Worm (Caenorhabditis elegans): Measurements from ENCODE around the gene metl-6.

metl-6 gene

DNA sequence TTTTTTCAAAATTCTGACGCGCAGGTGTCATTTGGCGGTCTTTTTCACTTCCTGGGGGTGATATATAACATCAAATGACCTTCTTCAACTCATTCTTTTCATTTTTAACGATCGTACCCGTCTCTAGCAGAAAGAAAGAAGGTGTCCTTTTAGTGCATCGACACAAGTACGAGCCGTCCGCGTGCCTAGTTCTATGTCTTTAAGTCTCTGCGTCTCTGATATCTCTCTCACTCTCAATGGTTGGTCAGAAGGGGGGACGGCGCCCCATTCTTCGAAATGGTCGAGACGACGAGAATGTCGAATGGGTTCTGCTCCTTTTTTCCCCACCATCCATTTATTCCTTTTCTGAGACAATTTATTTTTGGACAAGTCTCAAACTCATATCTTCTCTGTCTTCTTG, 34.2 kb upstream of the metl-6 start:
- TF ChIP-seq sptf-1 (tag; optimal IDR thresholded peaks at IDR 0.05) = no peak
- TF ChIP-seq zip-8 (tag; optimal IDR thresholded peaks at IDR 0.05) = no peak
- TF ChIP-seq nhr-12 (tag; optimal IDR thresholded peaks at IDR 0.05) = no peak
- no peak for TF ChIP-seq mep-1 (tag; optimal IDR thresholded peaks at IDR 0.05)
- no peak for TF ChIP-seq cnd-1 (tag; optimal IDR thresholded peaks at IDR 0.05)
- no peak for TF ChIP-seq ham-2 (GFP tag; optimal IDR thresholded peaks at IDR 0.05)
- TF ChIP-seq nhr-28 (tag; optimal IDR thresholded peaks at IDR 0.05) = no peak
- TF ChIP-seq pha-4 (tag; optimal IDR thresholded peaks at IDR 0.05) = no peak
- TF ChIP-seq nhr-237 (tag; optimal IDR thresholded peaks at IDR 0.05) = no peak

DNA sequence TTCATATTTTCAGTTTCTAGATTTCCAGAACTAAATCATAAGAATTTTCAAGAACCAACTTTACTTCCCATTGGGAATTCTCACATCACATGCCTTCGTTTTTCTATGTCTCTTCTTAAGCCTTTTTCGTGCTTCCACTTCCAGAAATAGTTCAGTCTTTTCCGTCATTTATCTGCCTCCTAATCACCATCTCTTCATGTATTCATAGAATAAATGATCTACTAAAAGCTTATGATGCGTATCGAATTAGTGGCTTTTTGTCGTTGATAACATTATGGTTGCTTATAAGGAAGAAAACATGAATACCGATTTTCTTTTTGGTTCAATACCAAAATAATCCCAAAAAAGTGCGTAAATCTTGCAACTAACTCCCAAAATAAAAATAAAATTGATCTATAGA, 33.3 kb upstream of the metl-6 start:
- TF ChIP-seq mab-5 (tag; optimal IDR thresholded peaks at IDR 0.05) (no peak), tbx-8 (GFP tag; optimal IDR thresholded peaks at IDR 0.05) (no peak), ztf-11 (tag; optimal IDR thresholded peaks at IDR 0.05) (no peak), ceh-43 (GFP tag; optimal IDR thresholded peaks at IDR 0.05) (no peak), pha-4 (tag; optimal IDR thresholded peaks at IDR 0.05) (no peak), mep-1 (tag; optimal IDR thresholded peaks at IDR 0.05) (no peak), unc-39 (tag; optimal IDR thresholded peaks at IDR 0.05) (no peak), hlh-1 (tag; optimal IDR thresholded peaks at IDR 0.05) (no peak), ces-1 (GFP tag; optimal IDR thresholded peaks at IDR 0.05) (no peak), sptf-1 (tag; optimal IDR thresholded peaks at IDR 0.05) (no peak), bed-3 (GFP tag; optimal IDR thresholded peaks at IDR 0.05) (no peak)

ce11 chrIII:3954220-3954619, 32.7 kb upstream of the metl-6 start:
- no peak for TF ChIP-seq mls-2 (tag; optimal IDR thresholded peaks at IDR 0.05)
- no peak for TF ChIP-seq hlh-1 (tag; optimal IDR thresholded peaks at IDR 0.05)
- TF ChIP-seq nhr-12 (tag; optimal IDR thresholded peaks at IDR 0.05) = no peak
- TF ChIP-seq ces-1 (GFP tag; optimal IDR thresholded peaks at IDR 0.05) = no peak
- no peak for TF ChIP-seq ceh-43 (GFP tag; optimal IDR thresholded peaks at IDR 0.05)
- TF ChIP-seq flh-1 (GFP tag; optimal IDR thresholded peaks at IDR 0.05) = no peak
- no peak for TF ChIP-seq ceh-83 (GFP tag; optimal IDR thresholded peaks at IDR 0.05)
- TF ChIP-seq tbx-8 (GFP tag; optimal IDR thresholded peaks at IDR 0.05) = no peak
- TF ChIP-seq drap-1 (GFP tag; optimal IDR thresholded peaks at IDR 0.05) = no peak
- no peak for TF ChIP-seq ztf-11 (tag; optimal IDR thresholded peaks at IDR 0.05)
- no peak for TF ChIP-seq elt-3 (tag; optimal IDR thresholded peaks at IDR 0.05)
- TF ChIP-seq nhr-76 (tag; optimal IDR thresholded peaks at IDR 0.05) = no peak
- no peak for TF ChIP-seq unc-62 (GFP tag; optimal IDR thresholded peaks at IDR 0.05)
- no peak for TF ChIP-seq nhr-237 (tag; optimal IDR thresholded peaks at IDR 0.05)
- no peak for TF ChIP-seq cnd-1 (tag; optimal IDR thresholded peaks at IDR 0.05)
- no peak for TF ChIP-seq ceh-39 (tag; optimal IDR thresholded peaks at IDR 0.05)
- TF ChIP-seq mep-1 (tag; optimal IDR thresholded peaks at IDR 0.05) = no peak
- TF ChIP-seq unc-120 (tag; optimal IDR thresholded peaks at IDR 0.05; ENCODE audit: poor library complexity, severe bottlenecking) = no peak

DNA sequence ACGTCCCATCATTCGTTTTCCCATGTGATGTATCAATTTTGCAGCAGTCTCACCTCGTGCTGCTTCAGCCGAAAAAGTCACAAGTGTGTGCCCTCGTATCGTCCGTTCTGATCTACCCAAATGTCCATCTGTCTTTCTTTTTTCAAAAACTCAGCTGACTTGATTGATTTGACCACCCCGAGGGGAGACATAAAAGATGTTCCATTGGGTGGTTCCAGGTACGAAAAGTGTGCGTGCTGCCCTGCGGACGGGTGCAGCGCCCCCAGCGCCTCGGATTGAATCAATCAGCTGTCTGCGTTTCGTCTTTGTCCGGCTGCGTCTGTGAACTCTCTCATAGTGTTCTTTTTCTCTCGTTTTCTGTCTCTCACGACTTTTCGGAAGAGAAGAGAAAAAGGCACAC, 31.7 kb upstream of the metl-6 start:
- no peak for TF ChIP-seq tbx-8 (GFP tag; optimal IDR thresholded peaks at IDR 0.05)
- TF ChIP-seq sem-2 (GFP tag; optimal IDR thresholded peaks at IDR 0.05) = no peak
- no peak for TF ChIP-seq snpc-4 (tag; optimal IDR thresholded peaks at IDR 0.05)
- TF ChIP-seq unc-120 (tag; optimal IDR thresholded peaks at IDR 0.05; ENCODE audit: poor library complexity, severe bottlenecking) = peak; percentile 18
- no peak for TF ChIP-seq nhr-76 (tag; optimal IDR thresholded peaks at IDR 0.05)
- TF ChIP-seq unc-62 (GFP tag; optimal IDR thresholded peaks at IDR 0.05) = peak; percentile 27
- TF ChIP-seq mab-5 (tag; optimal IDR thresholded peaks at IDR 0.05) = no peak
- peak; percentile 21 for TF ChIP-seq hlh-1 (tag; optimal IDR thresholded peaks at IDR 0.05)
- TF ChIP-seq ces-1 (GFP tag; optimal IDR thresholded peaks at IDR 0.05) = peak; percentile 62

- TF ChIP-seq unc-62 (GFP tag; optimal IDR thresholded peaks at IDR 0.05) (peak; percentile 34), sptf-1 (tag; optimal IDR thresholded peaks at IDR 0.05) (no peak)
Observed at ce11 chrIII:3952058-3952457, 30.5 kb upstream of the metl-6 start.

- TF ChIP-seq pha-4 (tag; optimal IDR thresholded peaks at IDR 0.05) = no peak
- no peak for TF ChIP-seq bed-3 (GFP tag; optimal IDR thresholded peaks at IDR 0.05)
Observed at ce11 chrIII:3935808-3936207, 14.3 kb upstream of the metl-6 start, which contains the start of gene npl-10. Gene npl-10 (minus strand): TSS chrIII:3935908.

- TF ChIP-seq M03D4.4 (tag; optimal IDR thresholded peaks at IDR 0.05) (no peak), lin-13 (tag; optimal IDR thresholded peaks at IDR 0.05) (no peak), nhr-237 (tag; optimal IDR thresholded peaks at IDR 0.05) (no peak), ham-2 (GFP tag; optimal IDR thresholded peaks at IDR 0.05) (no peak), mep-1 (tag; optimal IDR thresholded peaks at IDR 0.05) (no peak), drap-1 (GFP tag; optimal IDR thresholded peaks at IDR 0.05) (no peak), nhr-12 (tag; optimal IDR thresholded peaks at IDR 0.05) (no peak), zip-8 (tag; optimal IDR thresholded peaks at IDR 0.05) (no peak)
Observed at ce11 chrIII:3931423-3931822, 9.9 kb upstream of the metl-6 start, which contains the start of gene F37A8.2. Gene F37A8.2 (minus strand): TSS chrIII:3931523.
